Fruit fly (Drosophila melanogaster): ENCODE results near the gene CG11619.

The CG11619 gene

DNA sequence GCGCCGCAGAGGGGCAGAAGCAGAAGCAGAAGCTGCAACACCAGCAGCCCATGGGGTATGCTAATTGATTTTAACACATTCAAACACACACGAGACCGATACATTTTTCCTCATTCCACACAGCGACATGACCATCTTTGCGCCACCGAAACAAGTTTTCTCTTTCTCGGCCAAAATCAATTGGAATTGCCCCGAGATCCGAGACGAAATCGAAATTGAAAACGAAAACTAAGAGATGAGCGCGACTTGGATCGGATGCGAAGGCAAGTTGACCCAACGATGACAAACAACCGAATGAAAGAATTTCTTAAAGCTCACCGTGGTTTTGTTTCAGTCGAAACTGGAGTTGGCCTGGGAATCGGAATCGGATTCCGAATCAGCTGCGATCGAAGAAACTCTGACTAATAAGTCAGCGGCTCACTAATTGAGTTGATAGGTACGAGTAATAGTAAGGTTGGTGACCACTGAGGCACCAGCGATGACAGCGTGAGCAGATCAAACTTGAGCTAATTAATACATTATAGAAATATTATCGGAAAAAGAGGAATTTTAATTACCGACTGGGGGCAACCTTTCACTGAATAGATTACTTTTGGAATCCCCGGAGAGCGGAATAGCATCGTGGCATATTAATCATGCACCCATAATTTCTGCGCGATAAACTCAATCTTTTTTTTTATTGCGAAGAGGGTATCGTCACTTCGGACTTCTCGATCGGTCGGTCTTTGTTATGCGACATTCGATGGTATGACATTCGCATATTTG, at the start of gene CG11619:
CG11619 (minus strand) TSS at position 269 of the 765 bp plus-strand sequence.
- peak; percentile 1 for TF ChIP-seq fru (GFP tag; optimal IDR thresholded peaks at IDR 0.05)
- TF ChIP-seq N (GFP tag; optimal IDR thresholded peaks at IDR 0.05): no peak
- TF ChIP-seq woc (GFP tag; optimal IDR thresholded peaks at IDR 0.05): peak; percentile 29
- TF ChIP-seq dsf (GFP tag; optimal IDR thresholded peaks at IDR 0.05; ENCODE audit: borderline replicate concordance): no peak
- TF ChIP-seq OdsH (GFP tag; optimal IDR thresholded peaks at IDR 0.05): no peak
- TF ChIP-seq dmrt93B (GFP tag; optimal IDR thresholded peaks at IDR 0.05): no peak
- TF ChIP-seq Rel (GFP tag; optimal IDR thresholded peaks at IDR 0.05): no peak
- peak; percentile 48 for TF ChIP-seq Rel (tag; optimal IDR thresholded peaks at IDR 0.05)
- TF ChIP-seq Mio (GFP tag; optimal IDR thresholded peaks at IDR 0.05): no peak
- TF ChIP-seq brk (GFP tag; optimal IDR thresholded peaks at IDR 0.05): no peak
- TF ChIP-seq ey (GFP tag; optimal IDR thresholded peaks at IDR 0.05): peak; percentile 16
- TF ChIP-seq br (GFP tag; optimal IDR thresholded peaks at IDR 0.05): no peak
- no peak for TF ChIP-seq tai (GFP tag; optimal IDR thresholded peaks at IDR 0.05)
- TF ChIP-seq Myc (optimal IDR thresholded peaks at IDR 0.05): no peak
- no peak for TF ChIP-seq dl (GFP tag; optimal IDR thresholded peaks at IDR 0.05; ENCODE audit: insufficient read depth in 1 of 2, partially characterized antibody in 2 of 2)
- TF ChIP-seq Vsx2 (GFP tag; optimal IDR thresholded peaks at IDR 0.05; ENCODE audit: partially characterized antibody): no peak
- TF ChIP-seq Dif (GFP tag; optimal IDR thresholded peaks at IDR 0.05; ENCODE audit: partially characterized antibody): no peak

DNA sequence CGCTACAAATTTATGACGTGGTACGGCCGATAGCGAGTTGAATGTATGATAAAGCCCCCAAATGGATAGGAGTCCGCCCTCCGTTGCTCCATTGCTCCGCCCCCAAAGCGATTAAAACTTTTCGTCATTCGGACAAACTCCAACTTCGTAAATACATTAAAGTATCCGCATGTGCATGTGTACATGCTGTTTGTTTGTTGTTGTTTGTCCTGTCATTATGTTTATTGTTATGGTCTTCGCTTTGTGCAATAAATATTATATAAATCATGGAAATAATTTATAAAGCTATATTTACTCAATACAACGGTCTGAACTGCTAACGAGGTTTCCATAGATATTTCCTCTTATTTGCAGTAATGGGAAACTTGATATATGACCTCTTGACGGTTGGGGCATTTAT, 48.9 kb upstream of the CG11619 start:
- TF ChIP-seq h (GFP tag; optimal IDR thresholded peaks at IDR 0.05) (no peak), sage (GFP tag; optimal IDR thresholded peaks at IDR 0.05) (no peak)

DNA sequence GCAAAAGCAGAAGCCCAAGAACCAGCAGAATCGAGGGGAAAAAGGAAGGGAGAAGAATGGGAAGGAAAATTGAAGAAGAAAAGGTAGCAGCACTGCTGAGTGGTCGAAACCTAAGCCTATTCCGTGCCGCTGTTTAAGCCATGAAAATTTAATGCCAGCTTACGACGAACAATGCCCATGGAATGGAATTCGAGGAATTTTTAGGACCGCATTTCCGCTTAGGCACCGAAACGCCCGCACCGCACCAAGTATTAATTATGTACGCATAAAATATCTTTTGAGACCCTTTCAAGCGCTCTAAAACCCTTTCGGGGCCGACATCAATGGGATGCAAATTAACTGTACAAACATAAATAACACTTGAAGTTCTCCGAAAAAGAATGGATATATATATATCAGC, 48.0 kb upstream of the CG11619 start:
- TF ChIP-seq usp (GFP tag; optimal IDR thresholded peaks at IDR 0.05) (no peak), lola (GFP tag; optimal IDR thresholded peaks at IDR 0.05) (no peak), CG9705 (GFP tag; optimal IDR thresholded peaks at IDR 0.05) (no peak), GATAd (GFP tag; optimal IDR thresholded peaks at IDR 0.05) (no peak), Hr78 (GFP tag; optimal IDR thresholded peaks at IDR 0.05) (no peak), br (GFP tag; optimal IDR thresholded peaks at IDR 0.05) (no peak), dsf (GFP tag; optimal IDR thresholded peaks at IDR 0.05; ENCODE audit: borderline replicate concordance) (no peak), Sp1 (GFP tag; optimal IDR thresholded peaks at IDR 0.05) (no peak), Jra (GFP tag; optimal IDR thresholded peaks at IDR 0.05) (no peak), dmrt93B (GFP tag; optimal IDR thresholded peaks at IDR 0.05) (no peak), foxo (GFP tag; optimal IDR thresholded peaks at IDR 0.05) (no peak), dl (GFP tag; optimal IDR thresholded peaks at IDR 0.05; ENCODE audit: insufficient read depth in 1 of 2, partially characterized antibody in 2 of 2) (no peak)

DNA sequence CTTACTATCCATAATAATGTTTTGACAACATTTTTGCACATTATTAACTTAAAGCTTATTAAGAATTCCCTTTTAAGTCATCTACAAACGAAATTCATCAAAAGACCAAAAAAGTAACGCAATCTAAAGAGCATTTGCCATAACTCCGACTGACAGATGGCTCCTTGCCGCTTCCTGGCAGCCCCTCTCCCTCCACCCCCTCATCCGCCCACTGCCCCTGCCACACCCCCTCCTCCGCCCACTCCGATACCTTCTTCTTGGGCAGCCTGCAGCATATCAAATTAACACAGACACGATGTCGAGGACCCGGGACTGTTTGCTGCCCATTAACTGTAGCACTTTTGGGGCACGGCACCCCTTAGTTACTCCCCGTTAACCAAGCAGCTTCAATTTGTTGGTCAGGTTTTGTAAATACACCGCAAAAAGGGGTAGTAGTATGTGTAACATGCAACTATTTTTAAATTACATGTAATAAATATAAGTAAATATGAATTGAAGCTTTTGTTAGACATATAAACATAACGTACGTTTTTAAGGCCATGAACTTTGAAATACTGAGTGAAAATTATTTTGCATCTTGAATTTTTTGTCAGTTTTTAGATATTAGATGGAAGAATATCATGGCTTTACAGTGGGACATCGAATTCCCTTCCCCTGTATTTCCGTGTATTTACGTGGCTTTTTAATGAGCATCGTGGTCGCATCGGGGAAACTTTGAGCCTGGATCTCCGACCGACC, 47.2 kb upstream of the CG11619 start:
- TF ChIP-seq usp (GFP tag; optimal IDR thresholded peaks at IDR 0.05) (no peak), N (GFP tag; optimal IDR thresholded peaks at IDR 0.05) (no peak), dsf (GFP tag; optimal IDR thresholded peaks at IDR 0.05; ENCODE audit: borderline replicate concordance) (no peak), Hnf4 (GFP tag; optimal IDR thresholded peaks at IDR 0.05) (no peak), Dif (GFP tag; optimal IDR thresholded peaks at IDR 0.05; ENCODE audit: partially characterized antibody) (no peak), CG32264 (GFP tag; optimal IDR thresholded peaks at IDR 0.05) (no peak), fru (GFP tag; optimal IDR thresholded peaks at IDR 0.05) (peak; percentile 70), Rel (GFP tag; optimal IDR thresholded peaks at IDR 0.05) (no peak), Rel (tag; optimal IDR thresholded peaks at IDR 0.05) (no peak), dl (GFP tag; optimal IDR thresholded peaks at IDR 0.05; ENCODE audit: insufficient read depth in 1 of 2, partially characterized antibody in 2 of 2) (no peak), ey (GFP tag; optimal IDR thresholded peaks at IDR 0.05) (peak; percentile 44), rgr (GFP tag; optimal IDR thresholded peaks at IDR 0.05) (peak; percentile 27), brk (GFP tag; optimal IDR thresholded peaks at IDR 0.05) (peak; percentile 10), Abd-B (GFP tag; optimal IDR thresholded peaks at IDR 0.05) (no peak), woc (GFP tag; optimal IDR thresholded peaks at IDR 0.05) (peak; percentile 28), Mio (GFP tag; optimal IDR thresholded peaks at IDR 0.05) (no peak), h (GFP tag; optimal IDR thresholded peaks at IDR 0.05) (peak; percentile 57), Hr83 (GFP tag; optimal IDR thresholded peaks at IDR 0.05; ENCODE audit: poor library complexity, severe bottlenecking) (no peak), Hr78 (GFP tag; optimal IDR thresholded peaks at IDR 0.05) (no peak), CG9705 (GFP tag; optimal IDR thresholded peaks at IDR 0.05) (peak; percentile 35), br (GFP tag; optimal IDR thresholded peaks at IDR 0.05) (peak; percentile 25), CrebA (GFP tag; optimal IDR thresholded peaks at IDR 0.05; ENCODE audit: borderline replicate concordance) (no peak), Jra (GFP tag; optimal IDR thresholded peaks at IDR 0.05) (no peak), tai (GFP tag; optimal IDR thresholded peaks at IDR 0.05) (no peak), GATAd (GFP tag; optimal IDR thresholded peaks at IDR 0.05) (no peak), sv (GFP tag; optimal IDR thresholded peaks at IDR 0.05) (no peak), Dfd (GFP tag; optimal IDR thresholded peaks at IDR 0.05) (peak; percentile 68), foxo (GFP tag; optimal IDR thresholded peaks at IDR 0.05) (peak in 1 of 2 experiments; percentile 54), jim (GFP tag; optimal IDR thresholded peaks at IDR 0.05) (no peak), pan (optimal IDR thresholded peaks at IDR 0.05) (no peak), Myc (optimal IDR thresholded peaks at IDR 0.05) (no peak), lola (GFP tag; optimal IDR thresholded peaks at IDR 0.05) (no peak), OdsH (GFP tag; optimal IDR thresholded peaks at IDR 0.05) (peak; percentile 53), HLH106 (tag; optimal IDR thresholded peaks at IDR 0.05) (peak; percentile 62), dmrt93B (GFP tag; optimal IDR thresholded peaks at IDR 0.05) (peak; percentile 24)
